Fruit fly (Drosophila melanogaster): ENCODE results near the gene CG32640.

The CG32640 gene

DNA sequence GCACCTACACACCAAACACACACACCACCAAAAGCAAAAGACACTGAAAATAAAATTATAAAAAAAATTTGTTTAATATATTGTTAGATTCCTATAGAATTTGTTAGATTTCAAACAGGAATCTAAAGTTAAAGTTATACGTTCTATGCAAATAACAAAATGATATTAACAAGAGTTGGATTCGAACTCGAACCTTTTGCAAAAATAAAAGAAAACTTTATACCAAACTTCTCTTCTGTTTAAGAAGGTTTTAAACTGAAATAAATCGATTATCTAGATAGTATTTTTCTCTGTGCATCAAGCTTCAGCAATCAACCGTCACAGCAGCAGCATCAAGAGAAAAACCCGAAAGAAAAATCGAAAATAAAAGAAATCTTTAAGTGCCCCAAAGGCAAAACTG, 48.7 kb downstream of the CG32640 start (continued):
- TF ChIP-seq hkb (optimal IDR thresholded peaks at IDR 0.05), result no peak
- TF ChIP-seq hkb (GFP tag; IDR thresholded peaks at IDR 0.05), result peak; percentile 42; the same call in 1 of the 2 replicates
- TF ChIP-seq CG15601 (tag; optimal IDR thresholded peaks at IDR 0.05), result no peak
- no peak for TF ChIP-seq ac (GFP tag; optimal IDR thresholded peaks at IDR 0.05)
- peak; percentile 14 for TF ChIP-seq PHDP (tag; optimal IDR thresholded peaks at IDR 0.05)
- TF ChIP-seq CG34376 (GFP tag; optimal IDR thresholded peaks at IDR 0.05), result no peak
- peak; percentile 64 for TF ChIP-seq CG17359 (tag; optimal IDR thresholded peaks at IDR 0.05)
- no peak for TF ChIP-seq CG5245 (GFP tag; optimal IDR thresholded peaks at IDR 0.05)
- no peak for TF ChIP-seq peb (GFP tag; IDR thresholded peaks at IDR 0.05)
- no peak for TF ChIP-seq tup (GFP tag; optimal IDR thresholded peaks at IDR 0.05)
- TF ChIP-seq unpg (GFP tag; optimal IDR thresholded peaks at IDR 0.05), result peak; percentile 53
- peak; percentile 5 for TF ChIP-seq Xbp1 (GFP tag; optimal IDR thresholded peaks at IDR 0.05)
- TF ChIP-seq bigmax (GFP tag; optimal IDR thresholded peaks at IDR 0.05), result no peak
- no peak for TF ChIP-seq CG4282 (GFP tag; optimal IDR thresholded peaks at IDR 0.05)
- peak; percentile 38 for TF ChIP-seq CG7556 (GFP tag; optimal IDR thresholded peaks at IDR 0.05)
- no peak for TF ChIP-seq pan (optimal IDR thresholded peaks at IDR 0.05)
- no peak for TF ChIP-seq pan (GFP tag; optimal IDR thresholded peaks at IDR 0.05 in 1 of 2, IDR thresholded peaks at IDR 0.05 in 1 of 2)
- TF ChIP-seq CG10979 (tag; optimal IDR thresholded peaks at IDR 0.05), result peak; percentile 59
- peak; percentile 11 for TF ChIP-seq CG12659 (GFP tag; optimal IDR thresholded peaks at IDR 0.05)
- no peak for TF ChIP-seq maf-S (GFP tag; optimal IDR thresholded peaks at IDR 0.05)
- TF ChIP-seq CG12391 (tag; optimal IDR thresholded peaks at IDR 0.05), result peak; percentile 50
- TF ChIP-seq CG18599 (GFP tag; optimal IDR thresholded peaks at IDR 0.05), result peak; percentile 10
- no peak for TF ChIP-seq dan (GFP tag; IDR thresholded peaks at IDR 0.05)
- TF ChIP-seq CG3163 (GFP tag; optimal IDR thresholded peaks at IDR 0.05), result no peak
- TF ChIP-seq Atf6 (GFP tag; IDR thresholded peaks at IDR 0.05), result no peak
- peak; percentile 18 for TF ChIP-seq lab (GFP tag; optimal IDR thresholded peaks at IDR 0.05)
- no peak for TF ChIP-seq mam (GFP tag; optimal IDR thresholded peaks at IDR 0.05)
- TF ChIP-seq chif (GFP tag; optimal IDR thresholded peaks at IDR 0.05), result no peak
- TF ChIP-seq CG16863 (GFP tag; optimal IDR thresholded peaks at IDR 0.05), result peak; percentile 5
- no peak for TF ChIP-seq prd (optimal IDR thresholded peaks at IDR 0.05)
- peak; percentile 35; the same call in 1 of the 3 replicates for TF ChIP-seq prd (GFP tag; IDR thresholded peaks at IDR 0.05)
- TF ChIP-seq az2 (GFP tag; optimal IDR thresholded peaks at IDR 0.05), result peak; percentile 11
- TF ChIP-seq bab2 (GFP tag; optimal IDR thresholded peaks at IDR 0.05), result no peak
- TF ChIP-seq E2f1 (GFP tag; IDR thresholded peaks at IDR 0.05), result no peak
- 0 out of 2 replicates have a peak, but pooled peaks have one; percentile 28 for TF ChIP-seq Ptx1 (GFP tag; IDR thresholded peaks at IDR 0.05)
- peak; percentile 7 for TF ChIP-seq org-1 (GFP tag; optimal IDR thresholded peaks at IDR 0.05)
- no peak for TF ChIP-seq CG6272 (GFP tag; IDR thresholded peaks at IDR 0.05)
- no peak for TF ChIP-seq aop (GFP tag; IDR thresholded peaks at IDR 0.05)
- no peak for TF ChIP-seq chinmo (GFP tag; IDR thresholded peaks at IDR 0.05; ENCODE audit: partially characterized antibody)
- TF ChIP-seq Oli (tag; optimal IDR thresholded peaks at IDR 0.05), result peak; percentile 56
- TF ChIP-seq zfh1 (GFP tag; IDR thresholded peaks at IDR 0.05), result 0 out of 3 replicates have a peak, but pooled peaks have one; percentile 8
- no peak for TF ChIP-seq CG16779 (GFP tag; IDR thresholded peaks at IDR 0.05)
- TF ChIP-seq ara (GFP tag; IDR thresholded peaks at IDR 0.05), result no peak
- no peak for TF ChIP-seq CG6854 (GFP tag; optimal IDR thresholded peaks at IDR 0.05)
- TF ChIP-seq CG1792 (GFP tag; optimal IDR thresholded peaks at IDR 0.05), result no peak
- TF ChIP-seq CG12744 (GFP tag; optimal IDR thresholded peaks at IDR 0.05), result no peak
- no peak for TF ChIP-seq CG4360 (GFP tag; IDR thresholded peaks at IDR 0.05)
- TF ChIP-seq nerfin-1 (tag; optimal IDR thresholded peaks at IDR 0.05), result peak; percentile 6
- peak; percentile 49 for TF ChIP-seq CG8388 (GFP tag; optimal IDR thresholded peaks at IDR 0.05)
- peak; percentile 9 for TF ChIP-seq trem (tag; optimal IDR thresholded peaks at IDR 0.05)
- no peak for TF ChIP-seq CG11085 (GFP tag; IDR thresholded peaks at IDR 0.05)
- TF ChIP-seq CG11456 (GFP tag; IDR thresholded peaks at IDR 0.05), result no peak

Data from whole organism, embryonic.